Fruit fly (Drosophila melanogaster) whole organism, prepupa: ENCODE measurements around the gene Spn85F.
A peak's percentile ranks its signal among the peaks of the same experiment; 100 is the strongest.

Experiments used
- Blimp-1 ChIP-seq: fragments of 200-800 bp; sonication (Bioruptor generic); optimal IDR thresholded peaks from 3 replicates; lab custom pipeline; 2017; ENCODE audit warnings: missing biosample characterization, missing genetic modification characterization, mild to moderate bottlenecking, moderate library complexity, missing genetic modification reagents
- CG10669 ChIP-seq: fragments of 200-800 bp; sonication (Bioruptor generic); optimal IDR thresholded peaks from 3 replicates; lab custom pipeline; 2018; ENCODE audit warnings: missing biosample characterization, mild to moderate bottlenecking, missing genetic modification characterization, moderate library complexity
- CG11762 ChIP-seq: fragments of 200-800 bp; sonication (Bioruptor generic); optimal IDR thresholded peaks from 3 replicates; lab custom pipeline; 2016; ENCODE audit warnings: missing biosample characterization, missing genetic modification characterization; ENCODE audit not compliant: insufficient read depth
- CG11902 ChIP-seq: fragments of 200-800 bp; sonication (Bioruptor generic); optimal IDR thresholded peaks from 3 replicates; lab custom pipeline; 2016; ENCODE audit warnings: missing biosample characterization, missing genetic modification characterization
- CG15336 ChIP-seq: fragments of 200-800 bp; sonication (Bioruptor generic); IDR thresholded peaks from 2 replicates; pipeline ENCODE4 v1.3.6; 2022; ENCODE audit warnings: missing biosample characterization, missing genetic modification characterization
- CG16779 ChIP-seq: fragments of 200-800 bp; sonication (Bioruptor generic); optimal IDR thresholded peaks from 3 replicates; lab custom pipeline; 2017; ENCODE audit warnings: missing biosample characterization, mild to moderate bottlenecking, missing genetic modification characterization
- CG32006 ChIP-seq: fragments of 200-800 bp; sonication (Bioruptor generic); optimal IDR thresholded peaks from 3 replicates; lab custom pipeline; 2017; ENCODE audit warnings: missing biosample characterization, mild to moderate bottlenecking, missing genetic modification characterization
- CG34406 ChIP-seq: fragments of 200-800 bp; sonication (Bioruptor generic); optimal IDR thresholded peaks from 3 replicates; lab custom pipeline; 2016; ENCODE audit warnings: missing biosample characterization, missing genetic modification characterization
- CG3919 ChIP-seq: fragments of 200-800 bp; sonication (Bioruptor generic); optimal IDR thresholded peaks from 3 replicates; lab custom pipeline; 2016; ENCODE audit warnings: missing biosample characterization, missing genetic modification characterization
- CG4318 ChIP-seq: fragments of 200-800 bp; sonication (Bioruptor generic); optimal IDR thresholded peaks from 3 replicates; lab custom pipeline; 2017; ENCODE audit warnings: missing biosample characterization, mild to moderate bottlenecking, missing genetic modification characterization
- CG6163 ChIP-seq: fragments of 200-800 bp; sonication (Bioruptor generic); IDR thresholded peaks from 3 replicates; pipeline ENCODE4 v1.3.6; 2022; ENCODE audit warnings: missing biosample characterization, missing genetic modification characterization
- CG6808 ChIP-seq: fragments of 200-800 bp; sonication (Bioruptor generic); optimal IDR thresholded peaks from 3 replicates; lab custom pipeline; 2017; ENCODE audit warnings: missing biosample characterization, missing genetic modification characterization, mild to moderate bottlenecking, moderate library complexity, missing genetic modification reagents
- CG6854 ChIP-seq: fragments of 200-800 bp; sonication (Bioruptor generic); optimal IDR thresholded peaks from 2 replicates; lab custom pipeline; 2017; ENCODE audit warnings: missing biosample characterization, mild to moderate bottlenecking, missing genetic modification characterization
- CG8319 ChIP-seq: fragments of 200-800 bp; sonication (Bioruptor generic); optimal IDR thresholded peaks from 3 replicates; lab custom pipeline; 2016; ENCODE audit warnings: missing biosample characterization, missing genetic modification characterization
- CG9139 ChIP-seq: fragments of 200-800 bp; sonication (Bioruptor generic); optimal IDR thresholded peaks from 3 replicates; lab custom pipeline; 2017; ENCODE audit warnings: missing biosample characterization, mild to moderate bottlenecking, missing genetic modification characterization
- Eip75B ChIP-seq: fragments of 200-800 bp; sonication (Bioruptor generic); optimal IDR thresholded peaks from 3 replicates; lab custom pipeline; 2016; ENCODE audit warnings: missing biosample characterization, missing genetic modification characterization
- Eip78C ChIP-seq: fragments of 200-800 bp; sonication (Bioruptor generic); peaks from one replicate; lab custom pipeline; 2016; ENCODE audit warnings: missing biosample characterization, missing genetic modification characterization
- Eip93F ChIP-seq: fragments of 200-800 bp; sonication (Bioruptor generic); optimal IDR thresholded peaks from 2 replicates; lab custom pipeline; 2016; ENCODE audit warnings: missing biosample characterization, mild to moderate bottlenecking, missing genetic modification characterization
- Ets96B ChIP-seq: fragments of 200-800 bp; optimal IDR thresholded peaks from 2 replicates; lab custom pipeline; 2019; ENCODE audit warnings: missing biosample characterization, mild to moderate bottlenecking, missing genetic modification characterization, moderate library complexity
- Gug ChIP-seq: fragments of 200-800 bp; sonication (Bioruptor generic); IDR thresholded peaks from 2 replicates; pipeline ENCODE4 v1.3.6; 2022; ENCODE audit warnings: missing biosample characterization, missing genetic modification characterization
- Hr4 ChIP-seq: fragments of 200-800 bp; sonication (Bioruptor generic); optimal IDR thresholded peaks from 3 replicates; lab custom pipeline; 2016; ENCODE audit warnings: missing biosample characterization, missing genetic modification characterization
- OdsH ChIP-seq: fragments of 200-800 bp; sonication (Bioruptor generic); optimal IDR thresholded peaks from 3 replicates; lab custom pipeline; 2016; ENCODE audit warnings: missing biosample characterization, missing genetic modification characterization
- Sox102F ChIP-seq: fragments of 200-800 bp; sonication (Bioruptor generic); optimal IDR thresholded peaks from 2 replicates; lab custom pipeline; 2016; ENCODE audit warnings: missing biosample characterization, mild to moderate bottlenecking, missing genetic modification characterization
- Sox14 ChIP-seq: fragments of 200-800 bp; sonication (Bioruptor generic); optimal IDR thresholded peaks from 3 replicates; lab custom pipeline; 2016; ENCODE audit warnings: missing biosample characterization, missing genetic modification characterization
- acj6 ChIP-seq: fragments of 200-800 bp; sonication (Bioruptor generic); optimal IDR thresholded peaks from 3 replicates; lab custom pipeline; 2016; ENCODE audit warnings: missing biosample characterization, missing genetic modification characterization
- cyc ChIP-seq: fragments of 200-800 bp; sonication (Bioruptor generic); optimal IDR thresholded peaks from 3 replicates; lab custom pipeline; 2016; ENCODE audit warnings: missing biosample characterization, missing genetic modification characterization
- dac ChIP-seq: fragments of 200-800 bp; sonication (Bioruptor generic); optimal IDR thresholded peaks from 2 replicates; lab custom pipeline; 2017; ENCODE audit warnings: missing biosample characterization, mild to moderate bottlenecking, missing genetic modification characterization
- dsx ChIP-seq: fragments of 200-800 bp; optimal IDR thresholded peaks from 3 replicates; lab custom pipeline; 2019; ENCODE audit warnings: missing biosample characterization, mild to moderate bottlenecking, missing genetic modification characterization, moderate library complexity; ENCODE audit not compliant: poor library complexity, severe bottlenecking
- eg ChIP-seq: fragments of 200-800 bp; sonication (Bioruptor generic); IDR thresholded peaks from 3 replicates; pipeline ENCODE4 v1.3.6; 2022; ENCODE audit warnings: missing biosample characterization, missing genetic modification characterization
- fd59A ChIP-seq: fragments of 200-800 bp; sonication (Bioruptor generic); optimal IDR thresholded peaks from 2 replicates; lab custom pipeline; 2017; ENCODE audit warnings: missing biosample characterization, mild to moderate bottlenecking, missing genetic modification characterization, missing genetic modification reagents
- fd85E ChIP-seq: fragments of 200-800 bp; sonication (Bioruptor generic); optimal IDR thresholded peaks from 3 replicates; lab custom pipeline; 2016; ENCODE audit warnings: missing biosample characterization, missing genetic modification characterization
- fkh ChIP-seq: fragments of 200-800 bp; sonication (Bioruptor generic); optimal IDR thresholded peaks from 3 replicates; lab custom pipeline; 2017; ENCODE audit warnings: missing biosample characterization, mild to moderate bottlenecking, missing genetic modification characterization, moderate library complexity
- net ChIP-seq: fragments of 200-800 bp; sonication (Bioruptor generic); optimal IDR thresholded peaks from 3 replicates; lab custom pipeline; 2016; ENCODE audit warnings: missing biosample characterization, missing genetic modification characterization
- pdm3 ChIP-seq: fragments of 200-800 bp; sonication (Bioruptor generic); optimal IDR thresholded peaks from 3 replicates; lab custom pipeline; 2016; ENCODE audit warnings: missing biosample characterization, missing genetic modification characterization
- ss ChIP-seq, 2 experiments: fragments of 200-800 bp; sonication (Bioruptor generic); optimal IDR thresholded peaks; 2 replicates in 1 of 2; 3 replicates in 1 of 2; lab custom pipeline; 2017 to 2018; ENCODE audit warnings: mild to moderate bottlenecking in 2 of 2, missing biosample characterization in 2 of 2, missing genetic modification characterization in 2 of 2, moderate library complexity in 1 of 2
- svp ChIP-seq: fragments of 200-800 bp; sonication (Bioruptor generic); peaks from one replicate; lab custom pipeline; 2016; ENCODE audit warnings: missing biosample characterization, missing genetic modification characterization
- vri ChIP-seq: fragments of 200-800 bp; sonication (Bioruptor generic); optimal IDR thresholded peaks from 3 replicates; lab custom pipeline; 2016; ENCODE audit warnings: missing biosample characterization, mild to moderate bottlenecking, missing genetic modification characterization

The Spn85F gene

dm6 chr3R:9954648-9955290 is 42.2 kb upstream of the Spn85F start:
- TF ChIP-seq CG32006 (GFP tag; lab: Kevin White, UChicago) (no peak), fd59A (GFP tag; lab: Kevin White, UChicago) (no peak), CG6163 (GFP tag; lab: Robert Waterston, UW) (peak; percentile 24; the same call in 1 of the 3 replicates), acj6 (GFP tag; lab: Kevin White, UChicago) (peak; percentile 0), pdm3 (no peak), Eip78C (GFP tag; lab: Kevin White, UChicago) (peak; percentile 77), OdsH (GFP tag; lab: Kevin White, UChicago) (no peak), CG8319 (GFP tag; lab: Kevin White, UChicago) (no peak), svp (peak; percentile 93), dac (GFP tag; lab: Kevin White, UChicago) (no peak), CG6808 (GFP tag; lab: Kevin White, UChicago) (peak; percentile 25), vri (GFP tag; lab: Kevin White, UChicago) (peak; percentile 79), Sox14 (peak; percentile 13), net (GFP tag; lab: Kevin White, UChicago) (peak; percentile 10), Blimp-1 (GFP tag; lab: Kevin White, UChicago) (no peak), eg (no peak), CG16779 (tag; lab: Kevin White, UChicago) (peak; percentile 38), CG6854 (GFP tag; lab: Kevin White, UChicago) (no peak), Ets96B (tag; lab: Kevin White, UChicago) (no peak), CG15336 (0 out of 2 replicates have a peak, but pooled peaks have one; percentile 18), ss (GFP tag; optimal IDR thresholded peaks at IDR 0.05; lab: Kevin White, UChicago) (peak; percentile 25), Hr4 (GFP tag; lab: Kevin White, UChicago) (no peak), CG34406 (no peak), CG11762 (GFP tag; lab: Kevin White, UChicago) (no peak), Eip75B (GFP tag; lab: Kevin White, UChicago) (peak; percentile 19), CG3919 (GFP tag; lab: Kevin White, UChicago) (peak; percentile 7), dsx (GFP tag; lab: Kevin White, UChicago) (peak; percentile 9), CG11902 (GFP tag; lab: Kevin White, UChicago) (no peak), CG9139 (GFP tag; lab: Kevin White, UChicago) (no peak), Eip93F (peak; percentile 53), Sox102F (GFP tag; lab: Kevin White, UChicago) (peak; percentile 23), CG4318 (GFP tag; lab: Kevin White, UChicago) (no peak), cyc (GFP tag; lab: Kevin White, UChicago) (no peak), fkh (GFP tag; lab: Kevin White, UChicago) (no peak)

dm6 chr3R:9956725-9957124 is 40.2 kb upstream of the Spn85F start:
- peak; percentile 49 for TF ChIP-seq svp
- TF ChIP-seq ss (GFP tag; optimal IDR thresholded peaks at IDR 0.05; lab: Kevin White, UChicago) = no peak

dm6 chr3R:9957202-9957601 is 39.8 kb upstream of the Spn85F start:
- TF ChIP-seq Gug (GFP tag; lab: Robert Waterston, UW) = no peak
- TF ChIP-seq CG10669 (GFP tag; lab: Kevin White, UChicago) = no peak
- no peak for TF ChIP-seq Sox14
- no peak for TF ChIP-seq fd85E (GFP tag; lab: Kevin White, UChicago)
- TF ChIP-seq fkh (GFP tag; lab: Kevin White, UChicago) = no peak
